Fruit fly (Drosophila melanogaster) whole organism, adult: ENCODE results near the gene trbl.

Source experiments
- CG11617 ChIP-seq: fragments of 200-800 bp; sonication (Bioruptor generic); optimal IDR thresholded peaks from 2 replicates; lab custom pipeline; 2017; ENCODE audit warnings: mild to moderate bottlenecking, missing biosample characterization, missing genetic modification reagents, missing genetic modification characterization
- CG12768 ChIP-seq: fragments of 200-800 bp; sonication (Bioruptor generic); optimal IDR thresholded peaks from 2 replicates; lab custom pipeline; 2017; ENCODE audit warnings: missing biosample characterization, missing genetic modification characterization, mild to moderate bottlenecking, moderate library complexity, missing genetic modification reagents
- CG14711 ChIP-seq: fragments of 200-800 bp; sonication (Bioruptor generic); optimal IDR thresholded peaks from 2 replicates; lab custom pipeline; 2018; ENCODE audit warnings: missing biosample characterization, mild to moderate bottlenecking, missing genetic modification characterization, moderate library complexity
- CG1620 ChIP-seq: fragments of 200-800 bp; sonication (Bioruptor generic); optimal IDR thresholded peaks from 2 replicates; lab custom pipeline; 2016; ENCODE audit warnings: missing biosample characterization, missing genetic modification characterization
- CG33017 ChIP-seq: fragments of 200-800 bp; sonication (Bioruptor generic); optimal IDR thresholded peaks from 2 replicates; lab custom pipeline; 2018; ENCODE audit warnings: missing biosample characterization, mild to moderate bottlenecking, missing genetic modification characterization, moderate library complexity
- CG5204 ChIP-seq: fragments of 200-800 bp; sonication (Bioruptor generic); optimal IDR thresholded peaks from 2 replicates; lab custom pipeline; 2016; ENCODE audit warnings: missing biosample characterization, missing genetic modification characterization
- CG7045 ChIP-seq: fragments of 200-800 bp; sonication (Bioruptor generic); optimal IDR thresholded peaks from 2 replicates; lab custom pipeline; 2017; ENCODE audit warnings: missing biosample characterization, mild to moderate bottlenecking, missing genetic modification characterization
- CG7101 ChIP-seq: fragments of 200-800 bp; sonication (Bioruptor generic); optimal IDR thresholded peaks from 2 replicates; lab custom pipeline; 2018; ENCODE audit warnings: missing biosample characterization, mild to moderate bottlenecking, missing genetic modification characterization, moderate library complexity
- Clk ChIP-seq: fragments of 200-800 bp; sonication (Bioruptor generic); optimal IDR thresholded peaks from 2 replicates; lab custom pipeline; 2017; ENCODE audit warnings: missing biosample characterization, missing genetic modification characterization
- Crg-1 ChIP-seq: fragments of 200-800 bp; sonication (Bioruptor generic); optimal IDR thresholded peaks from 2 replicates; lab custom pipeline; 2016; ENCODE audit warnings: missing biosample characterization, missing genetic modification characterization
- Hr96 ChIP-seq: fragments of 200-800 bp; sonication (Bioruptor generic); optimal IDR thresholded peaks from 2 replicates; lab custom pipeline; 2016; ENCODE audit warnings: missing biosample characterization, missing genetic modification characterization
- Mnt ChIP-seq: fragments of 200-800 bp; sonication (Bioruptor generic); optimal IDR thresholded peaks from 2 replicates; lab custom pipeline; 2016; ENCODE audit warnings: missing biosample characterization, mild to moderate bottlenecking, missing genetic modification characterization
- bab1 ChIP-seq: fragments of 200-800 bp; sonication (Bioruptor generic); optimal IDR thresholded peaks from 3 replicates; lab custom pipeline; 2019; ENCODE audit warnings: missing biosample characterization, mild to moderate bottlenecking, missing genetic modification characterization, moderate library complexity
- cic ChIP-seq: fragments of 200-800 bp; sonication (Bioruptor generic); optimal IDR thresholded peaks from 2 replicates; lab custom pipeline; 2017; ENCODE audit warnings: missing biosample characterization, mild to moderate bottlenecking, missing genetic modification characterization, moderate library complexity
- cnc ChIP-seq, 2 experiments: fragments of >200 bp; optimal IDR thresholded peaks; 2 replicates each; lab custom pipeline; 2017
- kay ChIP-seq: fragments of 200-800 bp; sonication (Bioruptor generic); peaks from one replicate; lab custom pipeline; 2016; ENCODE audit warnings: missing biosample characterization, missing genetic modification characterization, borderline replicate concordance
- ovo ChIP-seq: fragments of 200-800 bp; sonication (Bioruptor generic); optimal IDR thresholded peaks from 2 replicates; lab custom pipeline; 2016; ENCODE audit warnings: missing biosample characterization, missing genetic modification characterization
- pad ChIP-seq: fragments of 200-800 bp; sonication (Bioruptor generic); optimal IDR thresholded peaks from 3 replicates; lab custom pipeline; 2017; ENCODE audit warnings: missing biosample characterization, missing genetic modification characterization, mild to moderate bottlenecking, moderate library complexity, missing genetic modification reagents
- tj ChIP-seq: fragments of 200-800 bp; sonication (Bioruptor generic); optimal IDR thresholded peaks from 3 replicates; lab custom pipeline; 2017; ENCODE audit warnings: missing biosample characterization, mild to moderate bottlenecking, missing genetic modification characterization, moderate library complexity
- toe ChIP-seq: fragments of 200-800 bp; sonication (Bioruptor generic); optimal IDR thresholded peaks from 2 replicates; lab custom pipeline; 2016; ENCODE audit warnings: missing biosample characterization, missing genetic modification characterization

The trbl gene

DNA sequence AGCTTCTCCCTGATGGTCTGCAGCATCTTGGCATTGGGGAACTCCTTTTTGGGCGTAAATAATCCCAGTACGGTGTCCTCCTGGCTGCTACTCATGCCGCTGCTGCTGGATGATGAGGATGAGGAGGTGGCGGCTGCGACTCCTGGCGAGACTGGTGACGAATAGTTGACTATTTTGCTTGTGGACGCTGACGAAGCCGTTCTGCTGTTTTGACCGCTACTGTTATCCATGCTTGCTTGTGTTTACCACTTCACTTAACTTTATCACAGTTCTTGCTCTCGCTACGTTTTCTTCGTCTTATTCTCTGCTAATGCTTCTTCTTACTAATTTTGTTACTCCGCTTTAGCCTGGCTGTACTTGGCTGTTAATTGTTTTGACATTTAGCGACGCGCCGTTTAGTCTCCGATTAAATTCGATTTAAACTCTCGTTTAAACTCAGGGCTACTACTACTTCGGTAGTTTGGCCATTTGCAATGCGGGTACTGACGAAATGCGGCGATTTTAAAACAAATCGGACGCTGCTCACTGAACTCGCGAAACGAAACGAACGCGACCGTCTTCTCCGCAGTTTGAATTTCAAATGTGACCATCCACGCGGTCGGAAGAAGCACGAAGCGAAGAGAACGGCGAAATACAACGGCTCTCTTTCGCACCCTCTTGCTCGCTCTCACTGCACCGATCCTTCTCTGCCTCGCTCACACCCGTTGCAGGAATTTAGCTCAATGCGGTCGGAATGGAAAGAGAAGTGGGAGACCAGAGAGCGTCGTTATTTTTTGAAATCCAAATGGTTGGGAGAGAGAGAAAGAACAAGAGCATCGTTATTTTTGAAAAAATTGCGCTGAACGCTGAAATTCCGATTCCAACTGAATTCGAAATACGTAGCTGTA is at the start of gene trbl:
TSS of gene trbl (minus strand) at position 584 of the 887 bp plus-strand sequence.
- TF ChIP-seq tj (GFP tag; lab: Kevin White, UChicago) (peak; percentile 41), CG5204 (GFP tag; lab: Kevin White, UChicago) (no peak), CG12768 (GFP tag; lab: Kevin White, UChicago) (peak; percentile 50), CG1620 (GFP tag; lab: Kevin White, UChicago) (no peak), CG7045 (GFP tag; lab: Kevin White, UChicago) (peak; percentile 54), Clk (GFP tag; lab: Kevin White, UChicago) (no peak), Crg-1 (peak; percentile 14), CG11617 (GFP tag; lab: Kevin White, UChicago) (peak; percentile 64), Hr96 (GFP tag; lab: Kevin White, UChicago) (no peak), ovo (GFP tag; lab: Kevin White, UChicago) (peak; percentile 62), CG14711 (peak; percentile 21), pad (GFP tag; lab: Kevin White, UChicago) (peak; percentile 24), cic (GFP tag; lab: Kevin White, UChicago) (peak; percentile 73), bab1 (GFP tag; lab: Kevin White, UChicago) (peak; percentile 70), CG7101 (peak; percentile 59), CG33017 (tag; lab: Kevin White, UChicago) (peak; percentile 64), cnc (optimal IDR thresholded peaks at IDR 0.05; lab: Kevin White, UChicago) (no peak), kay (GFP tag; lab: Kevin White, UChicago) (no peak), Mnt (GFP tag; lab: Kevin White, UChicago) (peak; percentile 94), toe (GFP tag; lab: Kevin White, UChicago) (no peak)

DNA sequence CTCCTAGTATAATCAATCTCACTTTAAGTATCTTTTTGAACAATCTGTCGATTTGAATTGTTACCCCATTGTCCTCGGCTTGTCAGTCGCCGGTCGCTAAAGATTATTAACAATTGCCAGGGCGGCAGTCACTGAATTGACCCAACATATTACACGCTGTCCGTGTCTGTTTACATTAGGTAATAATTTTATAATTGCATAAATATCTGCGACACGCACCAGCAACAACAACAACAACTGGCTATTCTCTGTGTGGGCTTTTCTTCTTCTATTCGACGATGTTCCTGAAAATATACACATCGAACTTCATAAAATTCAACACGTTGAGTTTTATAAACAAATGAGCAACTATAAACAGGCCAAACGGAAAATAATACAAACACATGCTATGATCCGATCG is 47.4 kb upstream of the trbl start:
- TF ChIP-seq CG1620 (GFP tag; lab: Kevin White, UChicago) (no peak), Clk (GFP tag; lab: Kevin White, UChicago) (no peak), CG11617 (GFP tag; lab: Kevin White, UChicago) (no peak)

DNA sequence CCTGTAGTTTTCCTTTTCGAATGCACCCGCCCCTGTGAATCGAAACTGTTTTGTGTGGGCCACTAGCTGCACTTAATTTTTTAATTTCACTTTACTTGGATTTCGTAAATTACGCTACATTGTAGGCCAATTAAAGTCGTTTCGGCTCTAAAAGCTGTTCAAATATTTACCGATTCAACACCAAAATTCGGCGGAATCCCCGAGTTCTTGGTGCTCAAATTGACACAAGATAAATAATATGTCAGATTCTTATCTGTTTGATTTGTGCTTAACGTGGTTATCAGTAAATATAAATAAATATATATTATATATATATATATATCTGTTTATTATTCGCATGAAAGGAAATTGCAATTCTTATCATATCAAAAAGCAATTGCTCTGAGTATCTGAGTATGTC is 46.5 kb upstream of the trbl start:
- no peak for TF ChIP-seq Clk (GFP tag; lab: Kevin White, UChicago)
- TF ChIP-seq CG1620 (GFP tag; lab: Kevin White, UChicago), result no peak
- no peak for TF ChIP-seq tj (GFP tag; lab: Kevin White, UChicago)
- TF ChIP-seq pad (GFP tag; lab: Kevin White, UChicago), result no peak
- no peak for TF ChIP-seq toe (GFP tag; lab: Kevin White, UChicago)
- TF ChIP-seq CG33017 (tag; lab: Kevin White, UChicago), result no peak
- peak; percentile 4 for TF ChIP-seq CG11617 (GFP tag; lab: Kevin White, UChicago)
- no peak for TF ChIP-seq cnc (optimal IDR thresholded peaks at IDR 0.05; lab: Kevin White, UChicago)
- TF ChIP-seq cic (GFP tag; lab: Kevin White, UChicago), result no peak
- TF ChIP-seq CG12768 (GFP tag; lab: Kevin White, UChicago), result peak; percentile 4
- TF ChIP-seq Crg-1, result no peak
- no peak for TF ChIP-seq Hr96 (GFP tag; lab: Kevin White, UChicago)
- TF ChIP-seq CG7101, result peak; percentile 35
- TF ChIP-seq CG14711, result peak; percentile 17
- TF ChIP-seq bab1 (GFP tag; lab: Kevin White, UChicago), result no peak

DNA sequence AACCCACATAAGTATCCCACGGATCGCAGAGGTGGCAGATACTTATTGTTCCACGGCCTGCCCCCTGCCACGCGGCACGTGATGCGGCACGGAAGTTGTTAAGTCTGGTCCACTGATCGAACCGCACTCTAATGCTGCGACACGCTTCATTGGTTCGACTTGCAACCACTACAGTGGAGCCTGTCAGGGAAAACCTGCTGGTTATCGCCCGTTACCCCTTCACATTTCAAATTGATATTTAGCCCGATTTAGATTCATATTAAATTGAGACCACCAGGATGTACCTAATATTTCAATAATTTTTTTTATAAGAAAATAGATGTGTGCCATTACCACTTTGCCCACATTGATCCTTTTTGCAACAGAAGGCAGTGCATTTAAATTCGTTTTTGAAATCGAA is 45.9 kb upstream of the trbl start:
- no peak for TF ChIP-seq CG11617 (GFP tag; lab: Kevin White, UChicago)
- no peak for TF ChIP-seq toe (GFP tag; lab: Kevin White, UChicago)
- TF ChIP-seq CG33017 (tag; lab: Kevin White, UChicago), result no peak
- no peak for TF ChIP-seq Crg-1
- TF ChIP-seq cnc (optimal IDR thresholded peaks at IDR 0.05; lab: Kevin White, UChicago), result no peak
- no peak for TF ChIP-seq CG1620 (GFP tag; lab: Kevin White, UChicago)
- no peak for TF ChIP-seq CG7101
- TF ChIP-seq pad (GFP tag; lab: Kevin White, UChicago), result no peak
- no peak for TF ChIP-seq CG5204 (GFP tag; lab: Kevin White, UChicago)
- TF ChIP-seq Hr96 (GFP tag; lab: Kevin White, UChicago), result no peak
- no peak for TF ChIP-seq CG12768 (GFP tag; lab: Kevin White, UChicago)

DNA sequence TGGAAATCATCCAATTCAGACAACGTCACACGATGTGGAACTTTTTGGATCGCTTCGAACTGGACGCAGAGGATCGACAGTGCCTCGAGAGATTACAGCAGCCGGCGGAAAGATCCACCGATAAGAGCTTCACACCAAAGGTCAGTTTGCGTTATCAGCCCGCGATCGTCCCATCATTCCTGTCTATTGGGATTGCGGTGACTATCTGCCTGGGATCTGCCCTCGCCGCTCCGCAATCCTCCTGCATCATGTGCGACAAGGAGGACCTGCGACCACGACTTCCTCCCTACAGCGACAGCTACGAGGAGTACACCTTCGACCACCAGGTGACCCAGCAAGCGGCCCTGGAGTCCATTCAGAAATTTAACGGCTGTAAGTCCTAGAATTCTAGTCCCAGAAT is 44.6 kb upstream of the trbl start:
- TF ChIP-seq Mnt (GFP tag; lab: Kevin White, UChicago), result peak; percentile 34
- peak; percentile 36 for TF ChIP-seq cic (GFP tag; lab: Kevin White, UChicago)
- no peak for TF ChIP-seq CG12768 (GFP tag; lab: Kevin White, UChicago)

DNA sequence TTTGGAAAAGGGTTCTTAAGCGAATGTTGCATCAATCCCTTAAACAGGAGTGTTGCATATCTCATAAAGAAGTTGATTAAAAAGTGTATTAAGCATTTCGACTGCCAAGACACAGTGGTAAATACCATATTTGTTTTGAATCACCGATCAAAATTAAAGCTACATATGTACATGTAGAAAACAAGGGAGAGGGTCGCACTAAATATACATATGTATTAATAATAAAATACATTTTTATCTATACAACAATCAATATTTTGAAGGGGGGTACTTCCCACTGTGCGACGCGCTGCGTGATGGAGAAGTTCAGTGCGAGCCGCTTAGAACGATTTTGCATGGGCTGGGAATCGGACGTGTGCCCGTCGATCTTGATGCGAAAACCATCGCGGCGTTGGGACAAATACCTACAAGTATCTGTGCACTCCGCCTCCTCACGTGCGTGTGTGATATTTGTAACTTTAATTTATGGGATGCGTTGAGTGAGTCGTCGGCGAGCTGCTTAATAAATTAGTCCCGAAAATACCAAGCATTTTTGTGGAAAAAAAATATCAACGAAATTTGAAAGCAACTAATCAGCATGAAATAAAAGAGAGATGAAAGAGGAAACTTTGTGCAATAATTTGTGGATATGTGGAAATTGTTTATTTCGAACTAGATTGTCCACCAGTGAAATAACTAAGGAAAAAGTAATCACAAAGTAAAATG is 43.6 kb upstream of the trbl start:
- TF ChIP-seq ovo (GFP tag; lab: Kevin White, UChicago) (no peak), CG1620 (GFP tag; lab: Kevin White, UChicago) (peak; percentile 18), CG7045 (GFP tag; lab: Kevin White, UChicago) (peak; percentile 76), tj (GFP tag; lab: Kevin White, UChicago) (peak; percentile 41), cnc (optimal IDR thresholded peaks at IDR 0.05; lab: Kevin White, UChicago) (no peak), CG11617 (GFP tag; lab: Kevin White, UChicago) (peak; percentile 88), Crg-1 (peak; percentile 3), Mnt (GFP tag; lab: Kevin White, UChicago) (peak; percentile 57), pad (GFP tag; lab: Kevin White, UChicago) (peak; percentile 41), CG5204 (GFP tag; lab: Kevin White, UChicago) (peak; percentile 32), cic (GFP tag; lab: Kevin White, UChicago) (peak; percentile 9), CG7101 (peak; percentile 90), Clk (GFP tag; lab: Kevin White, UChicago) (peak; percentile 49), kay (GFP tag; lab: Kevin White, UChicago) (peak; percentile 86), bab1 (GFP tag; lab: Kevin White, UChicago) (peak; percentile 68), CG33017 (tag; lab: Kevin White, UChicago) (peak; percentile 89), Hr96 (GFP tag; lab: Kevin White, UChicago) (peak; percentile 61), CG14711 (peak; percentile 85), CG12768 (GFP tag; lab: Kevin White, UChicago) (peak; percentile 91), toe (GFP tag; lab: Kevin White, UChicago) (peak; percentile 8)
